Fruit fly (Drosophila melanogaster): Measurements from ENCODE around the gene CG42750.

The CG42750 gene

dm6 chr2L:18275663-18276062 lies at the start of gene CG42750:
Gene CG42750, minus strand, starts transcription at chr2L:18275770.
- TF ChIP-seq CTCF (optimal IDR thresholded peaks at IDR 0.05) (no peak), CG8478 (optimal IDR thresholded peaks at IDR 0.05) (no peak)

- TF ChIP-seq CG8478 (optimal IDR thresholded peaks at IDR 0.05) (no peak), CTCF (optimal IDR thresholded peaks at IDR 0.05) (no peak)
Measured at dm6 chr2L:18325120-18325581, 49.6 kb upstream of the CG42750 start.

- TF ChIP-seq CTCF (optimal IDR thresholded peaks at IDR 0.05) (no peak), CG8478 (optimal IDR thresholded peaks at IDR 0.05) (no peak)
Measured at dm6 chr2L:18320933-18321332, 45.4 kb upstream of the CG42750 start.

dm6 chr2L:18319577-18320316 lies 44.2 kb upstream of the CG42750 start, which contains the start of gene Fas3:
Gene Fas3, plus strand, starts transcription at chr2L:18320102.
- TF ChIP-seq CTCF (optimal IDR thresholded peaks at IDR 0.05) (no peak), CG8478 (optimal IDR thresholded peaks at IDR 0.05) (no peak)

- no peak for TF ChIP-seq CTCF (optimal IDR thresholded peaks at IDR 0.05)
- no peak for TF ChIP-seq CG8478 (optimal IDR thresholded peaks at IDR 0.05)
Measured at dm6 chr2L:18315454-18315853, 39.9 kb upstream of the CG42750 start.

- no peak for TF ChIP-seq CG8478 (optimal IDR thresholded peaks at IDR 0.05)
Measured at dm6 chr2L:18313922-18314712, 38.5 kb upstream of the CG42750 start.

- no peak for TF ChIP-seq CTCF (optimal IDR thresholded peaks at IDR 0.05)
- TF ChIP-seq CG8478 (optimal IDR thresholded peaks at IDR 0.05), result no peak
Measured at dm6 chr2L:18312309-18312708, 36.7 kb upstream of the CG42750 start.

dm6 chr2L:18311564-18312279 lies 36.2 kb upstream of the CG42750 start:
- no peak for TF ChIP-seq CTCF (optimal IDR thresholded peaks at IDR 0.05)
- TF ChIP-seq CG8478 (optimal IDR thresholded peaks at IDR 0.05), result no peak

- TF ChIP-seq CG8478 (optimal IDR thresholded peaks at IDR 0.05), result no peak
Measured at dm6 chr2L:18310489-18310888, 34.9 kb upstream of the CG42750 start.

- TF ChIP-seq CTCF (optimal IDR thresholded peaks at IDR 0.05) (no peak), CG8478 (optimal IDR thresholded peaks at IDR 0.05) (no peak)
Measured at dm6 chr2L:18309346-18309745, 33.8 kb upstream of the CG42750 start, which contains the start of gene CG43354. Gene CG43354, minus strand, starts transcription at chr2L:18309446.

- TF ChIP-seq CG8478 (optimal IDR thresholded peaks at IDR 0.05) (no peak), CTCF (optimal IDR thresholded peaks at IDR 0.05) (no peak)
Measured at dm6 chr2L:18308652-18309051, 33.1 kb upstream of the CG42750 start.

- TF ChIP-seq CTCF (optimal IDR thresholded peaks at IDR 0.05) (no peak), CG8478 (optimal IDR thresholded peaks at IDR 0.05) (no peak)
Measured at dm6 chr2L:18307823-18308222, 32.3 kb upstream of the CG42750 start.

- TF ChIP-seq CTCF (optimal IDR thresholded peaks at IDR 0.05) (no peak), CG8478 (optimal IDR thresholded peaks at IDR 0.05) (no peak)
Measured at dm6 chr2L:18305057-18305829, 29.7 kb upstream of the CG42750 start.

- TF ChIP-seq CTCF (optimal IDR thresholded peaks at IDR 0.05) (no peak), CG8478 (optimal IDR thresholded peaks at IDR 0.05) (no peak)
Measured at dm6 chr2L:18304469-18304868, 28.9 kb upstream of the CG42750 start.

dm6 chr2L:18302780-18303179 lies 27.2 kb upstream of the CG42750 start:
- TF ChIP-seq CTCF (optimal IDR thresholded peaks at IDR 0.05) (no peak), CG8478 (optimal IDR thresholded peaks at IDR 0.05) (no peak)

Measured in S2 (cell line).